Fruit fly (Drosophila melanogaster): ENCODE data around the gene CG15864.

CG15864 gene

dm6 chr3R:8243720-8244119 lies 4.5 kb upstream of the CG15864 start, which contains the start of the genes CG9636, CG18749 and CG33722 (continued):
- TF ChIP-seq en (GFP tag; optimal IDR thresholded peaks at IDR 0.05): no peak
- peak; percentile 99 for TF ChIP-seq sna (GFP tag; IDR thresholded peaks at IDR 0.05; ENCODE audit: partially characterized antibody)
- peak; percentile 31 for TF ChIP-seq CG13624 (GFP tag; optimal IDR thresholded peaks at IDR 0.05)
- TF ChIP-seq HLH54F (GFP tag; optimal IDR thresholded peaks at IDR 0.05): peak; percentile 16
- peak; percentile 86 for TF ChIP-seq CG12659 (GFP tag; optimal IDR thresholded peaks at IDR 0.05)
- TF ChIP-seq sc (optimal IDR thresholded peaks at IDR 0.05): no peak
- TF ChIP-seq sc (GFP tag; optimal IDR thresholded peaks at IDR 0.05): peak; percentile 28
- TF ChIP-seq Hmx (GFP tag; optimal IDR thresholded peaks at IDR 0.05): no peak
- TF ChIP-seq CG10543 (GFP tag; optimal IDR thresholded peaks at IDR 0.05): peak; percentile 57
- TF ChIP-seq Oli (tag; optimal IDR thresholded peaks at IDR 0.05): peak; percentile 36
- peak; percentile 76 for TF ChIP-seq CG9727 (GFP tag; optimal IDR thresholded peaks at IDR 0.05)
- peak; percentile 67; the same call in 1 of the 2 replicates for TF ChIP-seq slbo (GFP tag; IDR thresholded peaks at IDR 0.05)
- TF ChIP-seq CG2120 (GFP tag; optimal IDR thresholded peaks at IDR 0.05): peak; percentile 79

dm6 chr3R:8250166-8250733 lies 2.0 kb downstream of the CG15864 start, which contains the start of gene mtg:
mtg (plus strand) TSS chr3R:8250497.
- TF ChIP-seq hkb (optimal IDR thresholded peaks at IDR 0.05) (no peak), hkb (GFP tag; IDR thresholded peaks at IDR 0.05) (no peak), CG13287 (GFP tag; IDR thresholded peaks at IDR 0.05; ENCODE audit: partially characterized antibody) (0 out of 2 replicates have a peak, but pooled peaks have one; percentile 11), E2f2 (GFP tag; IDR thresholded peaks at IDR 0.05) (no peak), sens (GFP tag) (peak; percentile 16), her (GFP tag; optimal IDR thresholded peaks at IDR 0.05) (no peak), chinmo (GFP tag; IDR thresholded peaks at IDR 0.05; ENCODE audit: partially characterized antibody) (0 out of 4 replicates have a peak, but pooled peaks have one; percentile 35), zfh2 (GFP tag; optimal IDR thresholded peaks at IDR 0.05) (no peak), CHES-1-like (GFP tag; optimal IDR thresholded peaks at IDR 0.05) (no peak), Stat92E (GFP tag; optimal IDR thresholded peaks at IDR 0.05) (no peak), vvl (GFP tag; IDR thresholded peaks at IDR 0.05) (0 out of 2 replicates have a peak, but pooled peaks have one; percentile 10), bowl (GFP tag; IDR thresholded peaks at IDR 0.05) (peak; percentile 17; the same call in 1 of the 2 replicates), E2f1 (GFP tag; IDR thresholded peaks at IDR 0.05) (0 out of 2 replicates have a peak, but pooled peaks have one; percentile 23), corto (GFP tag; optimal IDR thresholded peaks at IDR 0.05) (no peak), bigmax (GFP tag; optimal IDR thresholded peaks at IDR 0.05) (no peak), sima (GFP tag; optimal IDR thresholded peaks at IDR 0.05) (no peak), Deaf1 (tag; optimal IDR thresholded peaks at IDR 0.05) (peak; percentile 95), Trl (optimal IDR thresholded peaks at IDR 0.05) (peak in 1 of 2 experiments; percentile 20), Trl (GFP tag; optimal IDR thresholded peaks at IDR 0.05) (no peak), CG18262 (tag; optimal IDR thresholded peaks at IDR 0.05) (no peak), Jarid2 (GFP tag; optimal IDR thresholded peaks at IDR 0.05) (peak; percentile 65), dysf (GFP tag; IDR thresholded peaks at IDR 0.05) (no peak), CG8290 (GFP tag; optimal IDR thresholded peaks at IDR 0.05) (no peak), CG8290 (tag; optimal IDR thresholded peaks at IDR 0.05) (peak in 1 of 2 experiments; percentile 15), CG34422 (GFP tag; IDR thresholded peaks at IDR 0.05) (peak; percentile 18; the same call in 1 of the 3 replicates), CG2202 (tag; optimal IDR thresholded peaks at IDR 0.05) (no peak), CG11504 (tag; optimal IDR thresholded peaks at IDR 0.05) (peak; percentile 59), CG1529 (GFP tag; optimal IDR thresholded peaks at IDR 0.05) (peak; percentile 69), gcm2 (GFP tag; optimal IDR thresholded peaks at IDR 0.05) (no peak), nerfin-2 (GFP tag; IDR thresholded peaks at IDR 0.05; ENCODE audit: partially characterized antibody) (no peak), CG15479 (GFP tag; optimal IDR thresholded peaks at IDR 0.05) (no peak)
